Fruit fly (Drosophila melanogaster) S2 (cell line): ENCODE data around the gene CG6481.

Experiments used
- CG8478 ChIP-seq: fragments of >200 bp; optimal IDR thresholded peaks from 2 replicates; lab custom pipeline; 2018
- CTCF ChIP-seq, 2 experiments: fragments of >200 bp; optimal IDR thresholded peaks; 2 replicates each; lab custom pipeline; 2018

dm6 chrX:18544732-18545131 is 22.5 kb upstream of the CG6481 start:
- TF ChIP-seq CTCF (optimal IDR thresholded peaks at IDR 0.05; lab: Kevin White, UChicago) (no peak), CG8478 (lab: Kevin White, UChicago) (no peak)
